Fruit fly (Drosophila melanogaster) whole organism, embryonic: Measurements from ENCODE around the gene CG31122.
A peak's percentile ranks its signal among the peaks of the same experiment; 100 is the strongest.

Experiments
- ATbp ChIP-seq: fragments of 200-800 bp; sonication (Bioruptor generic); optimal IDR thresholded peaks from 2 replicates; lab custom pipeline; 2017; ENCODE audit warnings: missing biosample characterization, mild to moderate bottlenecking, missing genetic modification characterization, missing genetic modification reagents
- Asciz ChIP-seq: fragments of 200-800 bp; sonication (Bioruptor generic); optimal IDR thresholded peaks from 2 replicates; lab custom pipeline; 2017; ENCODE audit warnings: missing biosample characterization, mild to moderate bottlenecking, missing genetic modification characterization, missing genetic modification reagents
- CG12104 ChIP-seq: fragments of 200-800 bp; sonication (Bioruptor generic); optimal IDR thresholded peaks from 3 replicates; lab custom pipeline; 2016; ENCODE audit warnings: missing biosample characterization, missing genetic modification characterization
- CG13424 ChIP-seq: fragments of 200-800 bp; sonication (Bioruptor generic); optimal IDR thresholded peaks from 2 replicates; lab custom pipeline; 2019; ENCODE audit warnings: missing biosample characterization, mild to moderate bottlenecking, missing genetic modification characterization, moderate library complexity
- CG16863 ChIP-seq: fragments of 200-800 bp; sonication (Bioruptor generic); optimal IDR thresholded peaks from 3 replicates; lab custom pipeline; 2016; ENCODE audit warnings: missing biosample characterization, missing genetic modification characterization
- CG17568 ChIP-seq: fragments of 200-800 bp; sonication (Bioruptor generic); optimal IDR thresholded peaks from 2 replicates; lab custom pipeline; 2018; ENCODE audit warnings: missing biosample characterization, mild to moderate bottlenecking, missing genetic modification characterization, moderate library complexity
- CG18476 ChIP-seq: fragments of 200-800 bp; sonication (Bioruptor generic); optimal IDR thresholded peaks from 2 replicates; lab custom pipeline; 2016; ENCODE audit warnings: missing biosample characterization, mild to moderate bottlenecking, missing genetic modification characterization
- CG2116 ChIP-seq: fragments of 200-800 bp; sonication (Bioruptor generic); optimal IDR thresholded peaks from 3 replicates; lab custom pipeline; 2018; ENCODE audit warnings: missing biosample characterization, mild to moderate bottlenecking, missing genetic modification characterization
- CG30020 ChIP-seq: fragments of 200-800 bp; optimal IDR thresholded peaks from 2 replicates; lab custom pipeline; 2019; ENCODE audit warnings: missing biosample characterization, mild to moderate bottlenecking, missing genetic modification characterization, moderate library complexity
- CG4707 ChIP-seq: fragments of 200-800 bp; sonication (Bioruptor generic); optimal IDR thresholded peaks from 2 replicates; lab custom pipeline; 2018; ENCODE audit warnings: missing biosample characterization, mild to moderate bottlenecking, missing genetic modification characterization, moderate library complexity
- CG5953 ChIP-seq: fragments of 200-800 bp; sonication (Bioruptor generic); IDR thresholded peaks from 2 replicates; pipeline ENCODE4 v1.3.6; 2022; ENCODE audit warnings: missing biosample characterization, missing genetic modification characterization
- CG6654 ChIP-seq: fragments of 200-800 bp; sonication (Bioruptor generic); optimal IDR thresholded peaks from 2 replicates; lab custom pipeline; 2017; ENCODE audit warnings: missing biosample characterization, mild to moderate bottlenecking, missing genetic modification characterization
- CG6765 ChIP-seq: fragments of 200-800 bp; sonication (Bioruptor generic); optimal IDR thresholded peaks from 3 replicates; lab custom pipeline; 2017; ENCODE audit warnings: missing biosample characterization, mild to moderate bottlenecking, missing genetic modification characterization
- CG7357 ChIP-seq: fragments of 200-800 bp; sonication (Bioruptor generic); IDR thresholded peaks from 3 replicates; pipeline ENCODE4 v1.3.6; 2022; ENCODE audit warnings: missing biosample characterization, missing genetic modification characterization
- CG7987 ChIP-seq: fragments of 200-800 bp; sonication (Bioruptor generic); optimal IDR thresholded peaks from 2 replicates; lab custom pipeline; 2018; ENCODE audit warnings: missing biosample characterization, mild to moderate bottlenecking, missing genetic modification characterization, moderate library complexity
- CG8388 ChIP-seq: fragments of 200-800 bp; sonication (Bioruptor generic); optimal IDR thresholded peaks from 2 replicates; lab custom pipeline; 2019; ENCODE audit warnings: missing biosample characterization, mild to moderate bottlenecking, missing genetic modification characterization, moderate library complexity
- CG8924 ChIP-seq: fragments of 200-800 bp; optimal IDR thresholded peaks from 3 replicates; lab custom pipeline; 2019; ENCODE audit warnings: missing biosample characterization, mild to moderate bottlenecking, missing genetic modification characterization, moderate library complexity
- CkIIα-i1 ChIP-seq: fragments of 200-800 bp; sonication (Bioruptor generic); IDR thresholded peaks from 2 replicates; pipeline ENCODE4 v1.3.6; 2022; ENCODE audit warnings: missing biosample characterization, missing genetic modification characterization
- CrebB ChIP-seq: fragments of 200-800 bp; sonication (Bioruptor generic); optimal IDR thresholded peaks from 3 replicates; lab custom pipeline; 2018; ENCODE audit warnings: missing biosample characterization, mild to moderate bottlenecking, missing genetic modification characterization
- E2f1 ChIP-seq: fragments of 200-800 bp; sonication (Bioruptor generic); IDR thresholded peaks from 2 replicates; pipeline ENCODE4 v1.3.6; 2022; ENCODE audit warnings: missing biosample characterization, missing genetic modification characterization
- Hr3 ChIP-seq: fragments of 200-800 bp; sonication (Bioruptor generic); optimal IDR thresholded peaks from 3 replicates; lab custom pipeline; 2016; ENCODE audit warnings: missing biosample characterization, missing genetic modification characterization
- Hr51 ChIP-seq, 2 experiments: fragments of 200-800 bp; sonication (Bioruptor generic); optimal IDR thresholded peaks; 2 replicates in 1 of 2; 3 replicates in 1 of 2; lab custom pipeline; 2016 to 2018; ENCODE audit warnings: missing biosample characterization in 2 of 2, missing genetic modification characterization in 2 of 2, mild to moderate bottlenecking in 1 of 2, moderate library complexity in 1 of 2
- Lpt ChIP-seq: fragments of >200 bp; optimal IDR thresholded peaks from 2 replicates; lab custom pipeline; 2018; ENCODE audit warnings: missing biosample characterization, missing genetic modification characterization
- MBD-R2 ChIP-seq: fragments of 200-800 bp; sonication (Bioruptor generic); IDR thresholded peaks from 2 replicates; pipeline ENCODE4 v1.3.6; 2022; ENCODE audit warnings: missing biosample characterization, missing genetic modification characterization
- Myb ChIP-seq: fragments of 200-800 bp; sonication (Bioruptor generic); optimal IDR thresholded peaks from 2 replicates; lab custom pipeline; 2016; ENCODE audit warnings: missing biosample characterization, missing genetic modification characterization
- Six4 ChIP-seq: fragments of 200-800 bp; sonication (Bioruptor generic); optimal IDR thresholded peaks from 2 replicates; lab custom pipeline; 2016; ENCODE audit warnings: missing biosample characterization, missing genetic modification characterization
- Sry-β ChIP-seq: fragments of 200-800 bp; sonication (Bioruptor generic); optimal IDR thresholded peaks from 2 replicates; lab custom pipeline; 2018; ENCODE audit warnings: missing biosample characterization, mild to moderate bottlenecking, missing genetic modification characterization, moderate library complexity
- abd-A ChIP-seq: fragments of 200-800 bp; sonication (Bioruptor generic); optimal IDR thresholded peaks from 3 replicates; lab custom pipeline; 2019; ENCODE audit warnings: missing biosample characterization, mild to moderate bottlenecking, missing genetic modification characterization, moderate library complexity
- ase ChIP-seq: fragments of 200-800 bp; sonication (Bioruptor generic); IDR thresholded peaks from 3 replicates; pipeline ENCODE4 v1.3.6; 2022; ENCODE audit warnings: missing biosample characterization, missing genetic modification characterization
- bcd ChIP-seq: fragments of 200-800 bp; sonication (Bioruptor generic); optimal IDR thresholded peaks from 2 replicates; lab custom pipeline; 2017; ENCODE audit warnings: missing biosample characterization, mild to moderate bottlenecking, missing genetic modification characterization
- br ChIP-seq: fragments of >200 bp; optimal IDR thresholded peaks from 2 replicates; lab custom pipeline; 2017
- fru ChIP-seq: fragments of >200 bp; optimal IDR thresholded peaks from 2 replicates; lab custom pipeline; 2017
- ftz-f1 ChIP-seq: fragments of 200-800 bp; sonication (Bioruptor generic); optimal IDR thresholded peaks from 2 replicates; lab custom pipeline; 2016; ENCODE audit warnings: missing biosample characterization, missing genetic modification characterization
- gcm ChIP-seq: fragments of 200-800 bp; sonication (Bioruptor generic); optimal IDR thresholded peaks from 2 replicates; lab custom pipeline; 2019; ENCODE audit warnings: missing biosample characterization, mild to moderate bottlenecking, missing genetic modification characterization, moderate library complexity
- insv ChIP-seq, 2 experiments: fragments of 200-800 bp; sonication (Bioruptor generic); optimal IDR thresholded peaks; 3 replicates each; lab custom pipeline; 2016 to 2018; ENCODE audit warnings: missing biosample characterization in 2 of 2, missing genetic modification characterization in 2 of 2
- jing ChIP-seq: fragments of 200-800 bp; sonication (Bioruptor generic); optimal IDR thresholded peaks from 2 replicates; lab custom pipeline; 2018; ENCODE audit warnings: missing biosample characterization, mild to moderate bottlenecking, missing genetic modification characterization
- knrl ChIP-seq: fragments of 200-800 bp; sonication (Bioruptor generic); IDR thresholded peaks from 3 replicates; pipeline ENCODE4 v1.3.6; 2022; ENCODE audit warnings: missing biosample characterization, missing genetic modification characterization; ENCODE audit not compliant: partially characterized antibody
- odd ChIP-seq: fragments of 200-800 bp; sonication (Bioruptor generic); optimal IDR thresholded peaks from 2 replicates; lab custom pipeline; 2017; ENCODE audit warnings: missing biosample characterization, mild to moderate bottlenecking, missing genetic modification characterization
- pho ChIP-seq: fragments of 200-800 bp; sonication (Bioruptor generic); optimal IDR thresholded peaks from 2 replicates; lab custom pipeline; 2016; ENCODE audit warnings: missing biosample characterization, missing genetic modification characterization
- pnt ChIP-seq: fragments of 200-800 bp; sonication (Bioruptor generic); optimal IDR thresholded peaks from 3 replicates; lab custom pipeline; 2016; ENCODE audit warnings: missing biosample characterization, missing genetic modification characterization
- sd ChIP-seq: fragments of 200-800 bp; sonication (Bioruptor generic); optimal IDR thresholded peaks from 3 replicates; lab custom pipeline; 2018; ENCODE audit warnings: missing biosample characterization, mild to moderate bottlenecking, missing genetic modification characterization, moderate library complexity
- sisA ChIP-seq: fragments of 200-800 bp; sonication (Bioruptor generic); IDR thresholded peaks from 2 replicates; pipeline ENCODE4 v1.3.6; 2022; ENCODE audit warnings: missing biosample characterization, missing genetic modification characterization
- sqz ChIP-seq: fragments of 200-800 bp; sonication (Bioruptor generic); optimal IDR thresholded peaks from 3 replicates; lab custom pipeline; 2018; ENCODE audit warnings: missing biosample characterization, mild to moderate bottlenecking, missing genetic modification characterization
- tgo ChIP-seq: fragments of 200-800 bp; sonication (Bioruptor generic); IDR thresholded peaks from 3 replicates; pipeline ENCODE4 v1.3.6; 2022; ENCODE audit warnings: missing biosample characterization, missing genetic modification characterization
- tll ChIP-seq, 2 experiments: fragments of 200-800 bp in 1 of 2; fragments of >200 bp in 1 of 2; sonication (Bioruptor generic) in 1 of 2; optimal IDR thresholded peaks; 2 replicates each; lab custom pipeline; 2017 to 2019; ENCODE audit warnings: missing biosample characterization in 2 of 2, missing genetic modification characterization in 2 of 2, mild to moderate bottlenecking in 1 of 2, moderate library complexity in 1 of 2
- ttk ChIP-seq: fragments of 200-800 bp; sonication (Bioruptor generic); IDR thresholded peaks from 2 replicates; pipeline ENCODE4 v2.1.2; 2022; ENCODE audit warnings: missing biosample characterization, missing genetic modification characterization
- vvl ChIP-seq: fragments of 200-800 bp; sonication (Bioruptor generic); IDR thresholded peaks from 2 replicates; pipeline ENCODE4 v1.3.6; 2022; ENCODE audit warnings: missing biosample characterization, missing genetic modification characterization
- yki ChIP-seq: fragments of >200 bp; optimal IDR thresholded peaks from 3 replicates; lab custom pipeline; 2018
- zen2 ChIP-seq: fragments of 200-800 bp; sonication (Bioruptor generic); IDR thresholded peaks from 3 replicates; pipeline ENCODE4 v1.3.6; 2022; ENCODE audit warnings: missing biosample characterization, missing genetic modification characterization; ENCODE audit not compliant: partially characterized antibody
- zfh1 ChIP-seq: fragments of 200-800 bp; sonication (Bioruptor generic); IDR thresholded peaks from 3 replicates; pipeline ENCODE4 v1.3.6; 2022; ENCODE audit warnings: missing biosample characterization, missing genetic modification characterization

The CG31122 gene

dm6 chr3R:18448059-18448979, 35.6 kb upstream of the CG31122 start (continued):
- TF ChIP-seq CG16863 (GFP tag; lab: Kevin White, UChicago) = no peak
- no peak for TF ChIP-seq CG4707 (GFP tag; lab: Kevin White, UChicago)
- TF ChIP-seq CG13424 (tag; lab: Kevin White, UChicago) = no peak
- no peak for TF ChIP-seq ATbp
- TF ChIP-seq CG8388 (GFP tag; lab: Kevin White, UChicago) = no peak
- no peak for TF ChIP-seq knrl (GFP tag; lab: Robert Waterston, UW)
- peak; percentile 63 for TF ChIP-seq bcd (GFP tag; lab: Kevin White, UChicago)
- TF ChIP-seq odd (GFP tag; lab: Kevin White, UChicago) = no peak
- TF ChIP-seq Myb (GFP tag; lab: Kevin White, UChicago) = peak; percentile 40
- TF ChIP-seq CG8924 (tag; lab: Kevin White, UChicago) = no peak
- no peak for TF ChIP-seq pnt (GFP tag; lab: Kevin White, UChicago)
- no peak for TF ChIP-seq CkIIα-i1
- TF ChIP-seq Hr51 (GFP tag; optimal IDR thresholded peaks at IDR 0.05; lab: Kevin White, UChicago) = no peak
- no peak for TF ChIP-seq Sry-β (GFP tag; lab: Kevin White, UChicago)
- TF ChIP-seq tll (GFP tag; optimal IDR thresholded peaks at IDR 0.05; lab: Kevin White, UChicago) = no peak
- TF ChIP-seq MBD-R2 = no peak
- no peak for TF ChIP-seq abd-A (tag; lab: Kevin White, UChicago)
- TF ChIP-seq CG12104 (GFP tag; lab: Kevin White, UChicago) = no peak
- no peak for TF ChIP-seq CG18476 (GFP tag; lab: Kevin White, UChicago)
- TF ChIP-seq CG2116 (GFP tag; lab: Kevin White, UChicago) = no peak
- no peak for TF ChIP-seq fru
- no peak for TF ChIP-seq jing
- TF ChIP-seq Six4 (GFP tag; lab: Kevin White, UChicago) = no peak
- no peak for TF ChIP-seq insv (GFP tag; optimal IDR thresholded peaks at IDR 0.05; lab: Kevin White, UChicago)
- no peak for TF ChIP-seq tgo
- TF ChIP-seq E2f1 = no peak
- no peak for TF ChIP-seq sqz (GFP tag; lab: Kevin White, UChicago)
- TF ChIP-seq br (lab: Kevin White, UChicago) = no peak
- TF ChIP-seq gcm (GFP tag; lab: Kevin White, UChicago) = no peak
- no peak for TF ChIP-seq Hr3 (GFP tag; lab: Kevin White, UChicago)
- TF ChIP-seq ttk (GFP tag; lab: Robert Waterston, UW) = no peak
- no peak for TF ChIP-seq Lpt (GFP tag; lab: Kevin White, UChicago)
- no peak for TF ChIP-seq ase (GFP tag; lab: Robert Waterston, UW)
- TF ChIP-seq CrebB (tag; lab: Kevin White, UChicago) = no peak
- no peak for TF ChIP-seq zen2 (GFP tag; lab: Robert Waterston, UW)
- TF ChIP-seq CG30020 = no peak
- TF ChIP-seq CG7987 (GFP tag; lab: Kevin White, UChicago) = no peak
- no peak for TF ChIP-seq sd (tag; lab: Kevin White, UChicago)
- TF ChIP-seq yki (lab: Kevin White, UChicago) = no peak
- TF ChIP-seq CG6654 (GFP tag; lab: Kevin White, UChicago) = no peak
- no peak for TF ChIP-seq CG17568 (GFP tag; lab: Kevin White, UChicago)
- TF ChIP-seq vvl (GFP tag; lab: Robert Waterston, UW) = no peak
- no peak for TF ChIP-seq sisA (GFP tag; lab: Robert Waterston, UW)
- no peak for TF ChIP-seq Asciz (GFP tag; lab: Kevin White, UChicago)
- no peak for TF ChIP-seq ftz-f1 (GFP tag; lab: Kevin White, UChicago)
- no peak for TF ChIP-seq zfh1 (GFP tag; lab: Robert Waterston, UW)
- TF ChIP-seq pho (GFP tag; lab: Kevin White, UChicago) = peak; percentile 59
- no peak for TF ChIP-seq CG6765 (GFP tag; lab: Kevin White, UChicago)
- TF ChIP-seq CG7357 (GFP tag; lab: Robert Waterston, UW) = no peak
- no peak for TF ChIP-seq CG5953 (GFP tag; lab: Robert Waterston, UW)
